Worm (Caenorhabditis elegans) whole organism, late embryonic: ENCODE measurements around the gene fbxa-59.

ENCODE experiments used
- C08G9.2 ChIP-seq: sonication (generic microtip); optimal IDR thresholded peaks from 2 replicates; lab custom pipeline; 2016; ENCODE audit warnings: mild to moderate bottlenecking, missing genetic modification characterization, moderate library complexity, missing compliant biosample characterization
- C38D4.7 ChIP-seq: fragments of 200-800 bp; sonication (Bioruptor generic); optimal IDR thresholded peaks from 2 replicates; lab custom pipeline; 2018; ENCODE audit warnings: mild to moderate bottlenecking, missing genetic modification characterization, moderate library complexity, missing compliant biosample characterization
- F13H6.1 ChIP-seq: sonication (generic microtip); optimal IDR thresholded peaks from 2 replicates; lab custom pipeline; 2016; ENCODE audit warnings: missing genetic modification characterization, missing compliant biosample characterization
- K02D7.2 ChIP-seq: sonication (generic microtip); optimal IDR thresholded peaks from 2 replicates; lab custom pipeline; 2017; ENCODE audit warnings: mild to moderate bottlenecking, missing genetic modification characterization, missing compliant biosample characterization
- K09A11.1 ChIP-seq: sonication (generic microtip); optimal IDR thresholded peaks from 2 replicates; lab custom pipeline; 2017; ENCODE audit warnings: antibody characterized with exemption, mild to moderate bottlenecking, missing genetic modification characterization, missing compliant biosample characterization; ENCODE audit not compliant: insufficient read depth
- T23F11.4 ChIP-seq: fragments of 200-800 bp; sonication (Bioruptor generic); optimal IDR thresholded peaks from 2 replicates; lab custom pipeline; 2018; ENCODE audit warnings: mild to moderate bottlenecking, missing genetic modification characterization, missing compliant biosample characterization
- Y22D7AL.16 ChIP-seq: sonication (generic microtip); optimal IDR thresholded peaks from 2 replicates; lab custom pipeline; 2016; ENCODE audit warnings: missing genetic modification characterization, missing compliant biosample characterization
- ceh-14 ChIP-seq: sonication (generic microtip); optimal IDR thresholded peaks from 2 replicates; lab custom pipeline; 2016; ENCODE audit warnings: missing genotype, missing genetic modification characterization, missing compliant biosample characterization
- ceh-19 ChIP-seq: fragments of 200-800 bp; sonication (Bioruptor generic); optimal IDR thresholded peaks from 2 replicates; lab custom pipeline; 2018; ENCODE audit warnings: mild to moderate bottlenecking, missing genetic modification characterization, missing compliant biosample characterization
- ceh-2 ChIP-seq: sonication (generic microtip); optimal IDR thresholded peaks from 2 replicates; lab custom pipeline; 2016; ENCODE audit warnings: missing genotype, missing genetic modification characterization, missing compliant biosample characterization
- ceh-24 ChIP-seq: sonication (generic microtip); optimal IDR thresholded peaks from 2 replicates; lab custom pipeline; 2016; ENCODE audit warnings: mild to moderate bottlenecking, missing genetic modification characterization, missing compliant biosample characterization
- ceh-30 ChIP-seq: fragments of 150-350 bp; optimal IDR thresholded peaks from 2 replicates; lab custom pipeline; 2014; ENCODE audit warnings: missing biosample characterization, missing genetic modification characterization
- ceh-48 ChIP-seq: sonication (generic microtip); optimal IDR thresholded peaks from 2 replicates; lab custom pipeline; 2016; ENCODE audit warnings: missing genetic modification characterization, inconsistent platforms, missing compliant biosample characterization
- ceh-6 ChIP-seq: fragments of 200-800 bp; sonication (Bioruptor generic); optimal IDR thresholded peaks from 2 replicates; lab custom pipeline; 2018; ENCODE audit warnings: mild to moderate bottlenecking, missing genetic modification characterization, missing compliant biosample characterization
- ceh-9 ChIP-seq: sonication (generic microtip); optimal IDR thresholded peaks from 2 replicates; lab custom pipeline; 2016; ENCODE audit warnings: mild to moderate bottlenecking, missing genetic modification characterization, inconsistent platforms, missing compliant biosample characterization
- che-1 ChIP-seq: sonication (generic microtip); optimal IDR thresholded peaks from 2 replicates; lab custom pipeline; 2016; ENCODE audit warnings: mild to moderate bottlenecking, missing genetic modification characterization, missing compliant biosample characterization
- dmd-4 ChIP-seq: sonication (generic microtip); optimal IDR thresholded peaks from 2 replicates; lab custom pipeline; 2016; ENCODE audit warnings: borderline replicate concordance, missing genetic modification characterization, missing compliant biosample characterization
- dve-1 ChIP-seq: sonication (generic microtip); optimal IDR thresholded peaks from 2 replicates; lab custom pipeline; 2017; ENCODE audit warnings: antibody characterized with exemption, mild to moderate bottlenecking, missing genetic modification characterization, missing compliant biosample characterization
- elt-2 ChIP-seq: sonication (generic microtip); optimal IDR thresholded peaks from 2 replicates; lab custom pipeline; 2016; ENCODE audit warnings: missing genetic modification reagents, missing genetic modification characterization, missing compliant biosample characterization
- elt-4 ChIP-seq: sonication (generic microtip); optimal IDR thresholded peaks from 2 replicates; lab custom pipeline; 2016; ENCODE audit warnings: missing genetic modification characterization, missing compliant biosample characterization
- eyg-1 ChIP-seq: sonication (generic microtip); optimal IDR thresholded peaks from 2 replicates; lab custom pipeline; 2016; ENCODE audit warnings: missing genotype, missing genetic modification characterization, missing compliant biosample characterization
- fax-1 ChIP-seq: sonication (generic microtip); optimal IDR thresholded peaks from 2 replicates; lab custom pipeline; 2016; ENCODE audit warnings: missing genotype, missing genetic modification characterization, missing compliant biosample characterization
- hlh-13 ChIP-seq: fragments of 200-800 bp; sonication (Bioruptor generic); optimal IDR thresholded peaks from 2 replicates; lab custom pipeline; 2018; ENCODE audit warnings: mild to moderate bottlenecking, missing genetic modification characterization, missing compliant biosample characterization
- hlh-6 ChIP-seq: sonication (generic microtip); optimal IDR thresholded peaks from 2 replicates; lab custom pipeline; 2016; ENCODE audit warnings: missing genotype, missing genetic modification characterization, missing compliant biosample characterization
- hlh-8 ChIP-seq: sonication (generic microtip); optimal IDR thresholded peaks from 2 replicates; lab custom pipeline; 2016; ENCODE audit warnings: missing genotype, missing genetic modification characterization, missing compliant biosample characterization
- lim-6 ChIP-seq: sonication (generic microtip); optimal IDR thresholded peaks from 2 replicates; lab custom pipeline; 2016; ENCODE audit warnings: missing genetic modification characterization, missing compliant biosample characterization
- lin-11 ChIP-seq: fragments of 200-800 bp; sonication (Bioruptor generic); optimal IDR thresholded peaks from 2 replicates; lab custom pipeline; 2018; ENCODE audit warnings: mild to moderate bottlenecking, missing genetic modification characterization, missing compliant biosample characterization
- madf-2 ChIP-seq: sonication (generic microtip); optimal IDR thresholded peaks from 2 replicates; lab custom pipeline; 2017; ENCODE audit warnings: missing genetic modification characterization, missing compliant biosample characterization
- mec-3 ChIP-seq: sonication (generic microtip); optimal IDR thresholded peaks from 2 replicates; lab custom pipeline; 2016; ENCODE audit warnings: borderline replicate concordance, missing genetic modification characterization, missing compliant biosample characterization
- npax-4 ChIP-seq: sonication (generic microtip); optimal IDR thresholded peaks from 2 replicates; lab custom pipeline; 2016; ENCODE audit warnings: missing genetic modification characterization, missing compliant biosample characterization
- pag-3 ChIP-seq: sonication (generic microtip); optimal IDR thresholded peaks from 2 replicates; lab custom pipeline; 2016; ENCODE audit warnings: missing compliant biosample characterization, missing genetic modification characterization, borderline replicate concordance
- pat-9 ChIP-seq: fragments of 200-800 bp; sonication (Bioruptor generic); optimal IDR thresholded peaks from 2 replicates; lab custom pipeline; 2018; ENCODE audit warnings: mild to moderate bottlenecking, missing genetic modification characterization, moderate library complexity, missing compliant biosample characterization
- pax-1 ChIP-seq: fragments of 150-350 bp; optimal IDR thresholded peaks from 2 replicates; lab custom pipeline; 2014; ENCODE audit warnings: missing biosample characterization, missing genetic modification characterization
- pha-2 ChIP-seq: sonication (generic microtip); optimal IDR thresholded peaks from 2 replicates; lab custom pipeline; 2017; ENCODE audit warnings: mild to moderate bottlenecking, missing genetic modification characterization, missing compliant biosample characterization
- pha-4 ChIP-seq: fragments of 150-350 bp; optimal IDR thresholded peaks from 2 replicates; lab custom pipeline; 2018; ENCODE audit warnings: missing biosample characterization, missing genetic modification reagents, missing genetic modification characterization
- pqm-1 ChIP-seq: sonication (generic microtip); optimal IDR thresholded peaks from 2 replicates; lab custom pipeline; 2016; ENCODE audit warnings: missing genetic modification characterization, missing compliant biosample characterization
- ref-2 ChIP-seq: sonication (generic microtip); optimal IDR thresholded peaks from 2 replicates; lab custom pipeline; 2016; ENCODE audit warnings: missing genetic modification characterization, missing compliant biosample characterization
- rnt-1 ChIP-seq: sonication (generic microtip); optimal IDR thresholded peaks from 2 replicates; lab custom pipeline; 2016; ENCODE audit warnings: missing genetic modification characterization, missing compliant biosample characterization
- sdc-2 ChIP-seq: sonication (generic microtip); optimal IDR thresholded peaks from 2 replicates; lab custom pipeline; 2016; ENCODE audit warnings: missing genotype, missing genetic modification characterization, missing compliant biosample characterization
- sox-4 ChIP-seq: sonication (generic microtip); optimal IDR thresholded peaks from 2 replicates; lab custom pipeline; 2017; ENCODE audit warnings: mild to moderate bottlenecking, missing genetic modification characterization, inconsistent platforms, missing compliant biosample characterization
- syd-9 ChIP-seq: sonication (generic microtip); optimal IDR thresholded peaks from 2 replicates; lab custom pipeline; 2016; ENCODE audit warnings: mild to moderate bottlenecking, missing genetic modification characterization, moderate library complexity, missing compliant biosample characterization
- tbx-7 ChIP-seq: sonication (generic microtip); optimal IDR thresholded peaks from 2 replicates; lab custom pipeline; 2016; ENCODE audit warnings: missing genotype, missing genetic modification characterization, missing compliant biosample characterization
- ttx-3 ChIP-seq: sonication (generic microtip); optimal IDR thresholded peaks from 2 replicates; lab custom pipeline; 2016; ENCODE audit warnings: missing genetic modification reagents, missing genetic modification characterization, missing compliant biosample characterization
- unc-42 ChIP-seq: sonication (generic microtip); optimal IDR thresholded peaks from 2 replicates; lab custom pipeline; 2016; ENCODE audit warnings: missing genotype, missing genetic modification characterization, missing compliant biosample characterization
- zip-5 ChIP-seq: sonication (generic microtip); optimal IDR thresholded peaks from 2 replicates; lab custom pipeline; 2016; ENCODE audit warnings: missing genetic modification characterization, missing compliant biosample characterization
- ztf-16 ChIP-seq: sonication (generic microtip); optimal IDR thresholded peaks from 2 replicates; lab custom pipeline; 2017; ENCODE audit warnings: missing genetic modification characterization, missing compliant biosample characterization

Gene fbxa-59

DNA sequence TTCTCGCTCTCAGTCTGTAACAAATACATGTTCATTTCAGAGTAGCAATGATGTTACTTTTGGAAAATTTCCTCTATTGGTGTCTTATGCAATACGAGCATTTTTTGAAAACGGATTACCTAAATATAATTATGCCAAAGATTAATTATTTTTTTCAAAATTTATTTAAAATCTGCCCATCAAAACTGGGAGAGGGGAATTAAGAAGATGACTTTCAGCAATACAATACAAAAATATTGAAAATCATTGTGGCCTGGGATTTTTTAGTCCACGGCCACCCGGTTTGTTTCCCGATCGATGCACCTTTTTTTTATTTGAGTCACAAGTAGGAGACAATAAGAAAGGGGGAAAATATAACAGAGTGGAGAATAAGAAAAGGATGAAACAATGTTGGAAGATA, 5.3 kb downstream of the fbxa-59 start, which contains the start of gene fbxa-56:
fbxa-56 (minus strand) TSS at position 101 of the 400 bp plus-strand sequence.
- TF ChIP-seq pha-4 (tag; lab: Kevin White, UChicago) = no peak
- TF ChIP-seq ceh-9 = no peak
- no peak for TF ChIP-seq mec-3 (tag; lab: Kevin White, UChicago)
- no peak for TF ChIP-seq ztf-16

DNA sequence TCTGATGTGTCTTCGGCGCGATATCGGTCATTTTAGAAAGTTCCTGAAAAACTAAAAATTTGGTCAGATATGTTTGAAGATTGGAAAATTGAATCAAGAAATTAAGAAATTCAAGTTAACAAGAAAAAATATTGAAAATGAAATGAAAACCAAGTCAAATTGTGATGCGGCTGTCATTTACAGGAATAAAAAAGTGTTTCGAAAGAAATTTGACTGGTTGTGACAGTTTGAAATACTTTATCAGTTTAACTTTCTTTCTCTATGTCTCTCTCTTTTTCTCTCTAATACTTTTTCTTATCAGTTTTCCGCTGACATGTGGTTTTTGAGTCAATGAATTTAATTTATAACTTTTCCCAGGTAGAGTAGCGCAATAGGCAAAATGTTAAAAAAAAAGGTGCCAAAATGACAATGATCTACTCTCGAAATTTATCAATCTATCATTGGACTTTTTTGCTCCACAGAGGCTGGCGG, 7.2 kb downstream of the fbxa-59 start, which contains the start of gene fbxa-55:
fbxa-55 (minus strand) TSS at position 51 of the 471 bp plus-strand sequence.
- no peak for TF ChIP-seq C08G9.2 (tag; lab: Kevin White, UChicago)
- no peak for TF ChIP-seq tbx-7 (tag; lab: Kevin White, UChicago)
- no peak for TF ChIP-seq K02D7.2 (tag; lab: Kevin White, UChicago)
- TF ChIP-seq K09A11.1 (tag; lab: Kevin White, UChicago) = no peak
- no peak for TF ChIP-seq zip-5 (tag; lab: Kevin White, UChicago)
- TF ChIP-seq npax-4 = no peak
- no peak for TF ChIP-seq ceh-19 (GFP tag; lab: Kevin White, UChicago)
- TF ChIP-seq che-1 (tag; lab: Kevin White, UChicago) = no peak
- TF ChIP-seq ceh-30 (tag; lab: Kevin White, UChicago) = no peak
- TF ChIP-seq pag-3 (tag; lab: Kevin White, UChicago) = no peak
- no peak for TF ChIP-seq dve-1 (tag; lab: Kevin White, UChicago)
- TF ChIP-seq pax-1 (tag; lab: Kevin White, UChicago) = no peak
- no peak for TF ChIP-seq C38D4.7 (GFP tag; lab: Kevin White, UChicago)
- TF ChIP-seq pat-9 = no peak
- TF ChIP-seq F13H6.1 (tag; lab: Kevin White, UChicago) = no peak
- TF ChIP-seq elt-4 = no peak
- TF ChIP-seq pha-2 (tag; lab: Kevin White, UChicago) = no peak
- no peak for TF ChIP-seq ceh-24 (tag; lab: Kevin White, UChicago)
- no peak for TF ChIP-seq dmd-4 (tag; lab: Kevin White, UChicago)

- TF ChIP-seq ceh-19 (GFP tag; lab: Kevin White, UChicago) (peak; percentile 91), tbx-7 (tag; lab: Kevin White, UChicago) (peak; percentile 62), pha-2 (tag; lab: Kevin White, UChicago) (peak; percentile 18), ztf-16 (peak; percentile 42), Y22D7AL.16 (peak; percentile 97), ttx-3 (tag; lab: Kevin White, UChicago) (peak; percentile 41), lin-11 (tag; lab: Kevin White, UChicago) (peak; percentile 94), F13H6.1 (tag; lab: Kevin White, UChicago) (peak; percentile 79), hlh-8 (peak; percentile 91), rnt-1 (peak; percentile 65), sox-4 (tag; lab: Kevin White, UChicago) (peak; percentile 94), ref-2 (tag; lab: Kevin White, UChicago) (peak; percentile 53), che-1 (tag; lab: Kevin White, UChicago) (peak; percentile 84), T23F11.4 (GFP tag; lab: Kevin White, UChicago) (peak; percentile 56), C38D4.7 (GFP tag; lab: Kevin White, UChicago) (peak; percentile 66), ceh-2 (tag; lab: Kevin White, UChicago) (peak; percentile 45), K02D7.2 (tag; lab: Kevin White, UChicago) (peak; percentile 84), ceh-48 (tag; lab: Kevin White, UChicago) (peak; percentile 74), unc-42 (tag; lab: Kevin White, UChicago) (peak; percentile 67), fax-1 (peak; percentile 79), madf-2 (tag; lab: Kevin White, UChicago) (peak; percentile 97), C08G9.2 (tag; lab: Kevin White, UChicago) (peak; percentile 76), zip-5 (tag; lab: Kevin White, UChicago) (peak; percentile 34), sdc-2 (tag; lab: Kevin White, UChicago) (peak; percentile 72), hlh-13 (peak; percentile 95), ceh-6 (GFP tag; lab: Kevin White, UChicago) (peak; percentile 32), ceh-24 (tag; lab: Kevin White, UChicago) (peak; percentile 12), eyg-1 (tag; lab: Kevin White, UChicago) (peak; percentile 57), pqm-1 (tag; lab: Kevin White, UChicago) (peak; percentile 96), lim-6 (tag; lab: Kevin White, UChicago) (peak; percentile 91), hlh-6 (tag; lab: Kevin White, UChicago) (peak; percentile 88), pag-3 (tag; lab: Kevin White, UChicago) (peak; percentile 97), syd-9 (tag; lab: Kevin White, UChicago) (peak; percentile 63), ceh-14 (tag; lab: Kevin White, UChicago) (peak; percentile 83), pat-9 (peak; percentile 89), elt-2 (tag; lab: Kevin White, UChicago) (peak; percentile 19)
Measured at ce11 chrIII:931405-931804, 11.9 kb downstream of the fbxa-59 start.
